Fruit fly (Drosophila melanogaster) whole organism, embryonic: ENCODE data around the gene AMPdeam.

Experiments used
- B-H2 ChIP-seq: fragments of 200-800 bp; sonication (Bioruptor generic); optimal IDR thresholded peaks from 2 replicates; lab custom pipeline; 2018; ENCODE audit warnings: missing biosample characterization, mild to moderate bottlenecking, missing genetic modification characterization
- C15 ChIP-seq: fragments of 200-800 bp; sonication (Bioruptor generic); IDR thresholded peaks from 3 replicates; pipeline ENCODE4 v1.3.6; 2022; ENCODE audit warnings: missing biosample characterization, missing genetic modification characterization
- CG12219 ChIP-seq: fragments of 200-800 bp; sonication (Bioruptor generic); optimal IDR thresholded peaks from 3 replicates; lab custom pipeline; 2018; ENCODE audit warnings: missing biosample characterization, mild to moderate bottlenecking, missing genetic modification characterization
- CG13123 ChIP-seq: fragments of 200-800 bp; sonication (Bioruptor generic); optimal IDR thresholded peaks from 2 replicates; lab custom pipeline; 2016; ENCODE audit warnings: missing biosample characterization, missing genetic modification characterization
- CG17612 ChIP-seq: fragments of 200-800 bp; sonication (Bioruptor generic); IDR thresholded peaks from 2 replicates; pipeline ENCODE4 v1.3.6; 2022; ENCODE audit warnings: missing biosample characterization, missing genetic modification characterization
- CG17912 ChIP-seq: fragments of 200-800 bp; sonication (Bioruptor generic); optimal IDR thresholded peaks from 2 replicates; lab custom pipeline; 2018; ENCODE audit warnings: missing biosample characterization, mild to moderate bottlenecking, missing genetic modification characterization
- CG18011 ChIP-seq: fragments of 200-800 bp; sonication (Bioruptor generic); optimal IDR thresholded peaks from 2 replicates; lab custom pipeline; 2017; ENCODE audit warnings: missing biosample characterization, missing genetic modification characterization, mild to moderate bottlenecking, moderate library complexity, missing genotype
- CG32532 ChIP-seq: fragments of 200-800 bp; sonication (Bioruptor generic); IDR thresholded peaks from 2 replicates; pipeline ENCODE4 v1.3.6; 2022; ENCODE audit warnings: missing biosample characterization, missing genetic modification characterization
- CG32772 ChIP-seq: fragments of 200-800 bp; sonication (Bioruptor generic); IDR thresholded peaks from 2 replicates; pipeline ENCODE4 v1.3.6; 2022; ENCODE audit warnings: missing biosample characterization, missing genetic modification characterization
- CG33213 ChIP-seq: fragments of 200-800 bp; sonication (Bioruptor generic); optimal IDR thresholded peaks from 3 replicates; lab custom pipeline; 2016; ENCODE audit warnings: missing biosample characterization, missing genetic modification characterization
- CG43689 ChIP-seq: fragments of 200-800 bp; sonication (Bioruptor generic); IDR thresholded peaks from 2 replicates; pipeline ENCODE4 v1.3.6; 2022; ENCODE audit warnings: missing biosample characterization, missing genetic modification characterization
- CG5180 ChIP-seq: fragments of 200-800 bp; sonication (Bioruptor generic); optimal IDR thresholded peaks from 3 replicates; lab custom pipeline; 2017; ENCODE audit warnings: missing biosample characterization, missing genetic modification characterization, mild to moderate bottlenecking, moderate library complexity, missing genetic modification reagents
- CG6254 ChIP-seq: fragments of 200-800 bp; sonication (Bioruptor generic); optimal IDR thresholded peaks from 3 replicates; lab custom pipeline; 2017; ENCODE audit warnings: mild to moderate bottlenecking, missing biosample characterization, missing genetic modification reagents, missing genetic modification characterization
- Dek ChIP-seq: fragments of 200-800 bp; sonication (Bioruptor generic); optimal IDR thresholded peaks from 3 replicates; lab custom pipeline; 2019; ENCODE audit warnings: missing biosample characterization, mild to moderate bottlenecking, missing genetic modification characterization, moderate library complexity
- Dp ChIP-seq: fragments of 200-800 bp; sonication (Bioruptor generic); optimal IDR thresholded peaks from 2 replicates; lab custom pipeline; 2018; ENCODE audit warnings: missing biosample characterization, mild to moderate bottlenecking, missing genetic modification characterization, moderate library complexity
- Drgx ChIP-seq: fragments of 200-800 bp; sonication (Bioruptor generic); IDR thresholded peaks from 2 replicates; pipeline ENCODE4 v1.3.6; 2022; ENCODE audit warnings: missing biosample characterization, missing genetic modification characterization
- Fer2 ChIP-seq: fragments of 200-800 bp; sonication (Bioruptor generic); optimal IDR thresholded peaks from 2 replicates; lab custom pipeline; 2018; ENCODE audit warnings: missing biosample characterization, mild to moderate bottlenecking, missing genetic modification characterization, moderate library complexity
- Fer3 ChIP-seq: fragments of 200-800 bp; sonication (Bioruptor generic); optimal IDR thresholded peaks from 2 replicates; lab custom pipeline; 2018; ENCODE audit warnings: missing biosample characterization, mild to moderate bottlenecking, missing genetic modification characterization, moderate library complexity
- Gsc ChIP-seq: fragments of 200-800 bp; sonication (Bioruptor generic); IDR thresholded peaks from 2 replicates; pipeline ENCODE4 v1.3.6; 2022; ENCODE audit warnings: missing biosample characterization, missing genetic modification characterization
- H2.0 ChIP-seq: fragments of 200-800 bp; sonication (Bioruptor generic); IDR thresholded peaks from 2 replicates; pipeline ENCODE4 v1.3.6; 2022; ENCODE audit warnings: missing biosample characterization, missing genetic modification characterization
- HLH4C ChIP-seq: fragments of 200-800 bp; sonication (Bioruptor generic); IDR thresholded peaks from 3 replicates; pipeline ENCODE4 v1.3.6; 2022; ENCODE audit warnings: missing biosample characterization, missing genetic modification characterization; ENCODE audit not compliant: partially characterized antibody
- HmgZ ChIP-seq: fragments of 200-800 bp; sonication (Bioruptor generic); optimal IDR thresholded peaks from 2 replicates; lab custom pipeline; 2018; ENCODE audit warnings: missing biosample characterization, mild to moderate bottlenecking, missing genetic modification characterization
- Lim3 ChIP-seq: fragments of 200-800 bp; sonication (Bioruptor generic); IDR thresholded peaks from 2 replicates; pipeline ENCODE4 v1.3.6; 2022; ENCODE audit warnings: missing biosample characterization, missing genetic modification characterization
- Poxn ChIP-seq: fragments of 200-800 bp; sonication (Bioruptor generic); IDR thresholded peaks from 2 replicates; pipeline ENCODE4 v1.3.6; 2022; ENCODE audit warnings: missing biosample characterization, missing genetic modification characterization
- Sox102F ChIP-seq: fragments of 200-800 bp; sonication (Bioruptor generic); optimal IDR thresholded peaks from 2 replicates; lab custom pipeline; 2018; ENCODE audit warnings: missing biosample characterization, mild to moderate bottlenecking, missing genetic modification characterization, moderate library complexity
- Tbp ChIP-seq: fragments of >200 bp; optimal IDR thresholded peaks from 2 replicates; lab custom pipeline; 2018; ENCODE audit warnings: missing biosample characterization, missing genetic modification characterization
- amos ChIP-seq: fragments of 200-800 bp; sonication (Bioruptor generic); IDR thresholded peaks from 2 replicates; pipeline ENCODE4 v1.3.6; 2022; ENCODE audit warnings: missing biosample characterization, missing genetic modification characterization; ENCODE audit not compliant: partially characterized antibody
- ash1 ChIP-seq: fragments of 200-800 bp; sonication (Bioruptor generic); optimal IDR thresholded peaks from 2 replicates; lab custom pipeline; 2018; ENCODE audit warnings: missing biosample characterization, mild to moderate bottlenecking, missing genetic modification characterization
- caup ChIP-seq: fragments of 200-800 bp; sonication (Bioruptor generic); optimal IDR thresholded peaks from 3 replicates; lab custom pipeline; 2017; ENCODE audit warnings: missing biosample characterization, mild to moderate bottlenecking, missing genetic modification characterization, moderate library complexity; ENCODE audit not compliant: severe bottlenecking
- ci ChIP-seq: fragments of 200-800 bp; sonication (Bioruptor generic); IDR thresholded peaks from 3 replicates; pipeline ENCODE4 v1.3.6; 2022; ENCODE audit warnings: missing biosample characterization, missing genetic modification characterization
- croc ChIP-seq: fragments of 200-800 bp; sonication (Bioruptor generic); conservative IDR thresholded peaks from 3 replicates; pipeline ENCODE4 v1.3.6; 2022; ENCODE audit warnings: missing biosample characterization, missing genetic modification characterization
- dm ChIP-seq: fragments of 200-800 bp; sonication (Bioruptor generic); optimal IDR thresholded peaks from 3 replicates; lab custom pipeline; 2016; ENCODE audit warnings: missing biosample characterization, missing genetic modification characterization
- gsb-n ChIP-seq: fragments of 200-800 bp; sonication (Bioruptor generic); optimal IDR thresholded peaks from 3 replicates; lab custom pipeline; 2018; ENCODE audit warnings: missing biosample characterization, mild to moderate bottlenecking, missing genetic modification characterization
- luna ChIP-seq: fragments of 200-800 bp; sonication (Bioruptor generic); optimal IDR thresholded peaks from 2 replicates; lab custom pipeline; 2016; ENCODE audit warnings: missing biosample characterization, missing genetic modification characterization
- mirr ChIP-seq: fragments of 200-800 bp; sonication (Bioruptor generic); optimal IDR thresholded peaks from 3 replicates; lab custom pipeline; 2018; ENCODE audit warnings: missing biosample characterization, mild to moderate bottlenecking, missing genetic modification characterization
- odd ChIP-seq: fragments of 200-800 bp; sonication (Bioruptor generic); optimal IDR thresholded peaks from 2 replicates; lab custom pipeline; 2017; ENCODE audit warnings: missing biosample characterization, mild to moderate bottlenecking, missing genetic modification characterization
- pan ChIP-seq, 4 experiments: fragments of >200 bp in 3 of 4; fragments of 200-800 bp in 1 of 4; sonication (Bioruptor generic) in 1 of 4; optimal IDR thresholded peaks in 3 of 4; IDR thresholded peaks in 1 of 4; 2 replicates each; pipeline versions ENCODE4 v1.3.6 to Lab custom; 2017 to 2022; ENCODE audit warnings: missing biosample characterization in 2 of 4, missing genetic modification characterization in 2 of 4, mixed read lengths in 1 of 4
- pb ChIP-seq: fragments of 200-800 bp; sonication (Bioruptor generic); optimal IDR thresholded peaks from 3 replicates; lab custom pipeline; 2016; ENCODE audit warnings: missing biosample characterization, missing genetic modification characterization
- pho ChIP-seq: fragments of 200-800 bp; sonication (Bioruptor generic); optimal IDR thresholded peaks from 2 replicates; lab custom pipeline; 2016; ENCODE audit warnings: missing biosample characterization, missing genetic modification characterization
- phol ChIP-seq: fragments of 200-800 bp; sonication (Bioruptor generic); optimal IDR thresholded peaks from 3 replicates; lab custom pipeline; 2018; ENCODE audit warnings: missing biosample characterization, mild to moderate bottlenecking, missing genetic modification characterization, moderate library complexity
- prd ChIP-seq, 3 experiments: fragments of >200 bp in 2 of 3; fragments of 200-800 bp in 1 of 3; sonication (Bioruptor generic) in 1 of 3; optimal IDR thresholded peaks in 2 of 3; IDR thresholded peaks in 1 of 3; 2 replicates in 2 of 3; 3 replicates in 1 of 3; pipeline versions ENCODE4 v1.3.6 to Lab custom; 2017 to 2022; ENCODE audit warnings: missing biosample characterization in 1 of 3, missing genetic modification characterization in 1 of 3
- pum ChIP-seq: fragments of 200-800 bp; sonication (Bioruptor generic); optimal IDR thresholded peaks from 2 replicates; lab custom pipeline; 2016; ENCODE audit warnings: missing biosample characterization, missing genetic modification characterization
- ro ChIP-seq: fragments of 200-800 bp; sonication (Bioruptor generic); IDR thresholded peaks from 2 replicates; pipeline ENCODE4 v1.3.6; 2022; ENCODE audit warnings: missing biosample characterization, missing genetic modification characterization
- schlank ChIP-seq: fragments of 200-800 bp; sonication (Bioruptor generic); optimal IDR thresholded peaks from 2 replicates; lab custom pipeline; 2018; ENCODE audit warnings: missing biosample characterization, mild to moderate bottlenecking, missing genetic modification characterization
- shn ChIP-seq: fragments of 200-800 bp; sonication (Bioruptor generic); optimal IDR thresholded peaks from 3 replicates; lab custom pipeline; 2016; ENCODE audit warnings: missing biosample characterization, missing genetic modification characterization
- slbo ChIP-seq: fragments of 200-800 bp; sonication (Bioruptor generic); IDR thresholded peaks from 2 replicates; pipeline ENCODE4 v1.3.6; 2022; ENCODE audit warnings: missing biosample characterization, missing genetic modification characterization
- so ChIP-seq: fragments of 200-800 bp; sonication (Bioruptor generic); IDR thresholded peaks from 3 replicates; pipeline ENCODE4 v1.3.6; 2022; ENCODE audit warnings: missing biosample characterization, missing genetic modification characterization
- ssp ChIP-seq: fragments of 200-800 bp; sonication (Bioruptor generic); IDR thresholded peaks from 2 replicates; pipeline ENCODE4 v1.3.6; 2022; ENCODE audit warnings: missing biosample characterization, missing genetic modification characterization
- vvl ChIP-seq: fragments of 200-800 bp; sonication (Bioruptor generic); IDR thresholded peaks from 2 replicates; pipeline ENCODE4 v1.3.6; 2022; ENCODE audit warnings: missing biosample characterization, missing genetic modification characterization
- wek ChIP-seq: fragments of 200-800 bp; sonication (Bioruptor generic); optimal IDR thresholded peaks from 3 replicates; lab custom pipeline; 2018; ENCODE audit warnings: missing biosample characterization, mild to moderate bottlenecking, missing genetic modification characterization, moderate library complexity

Gene AMPdeam

dm6 chrX:13838892-13839291 lies 6.8 kb downstream of the AMPdeam start (continued):
- TF ChIP-seq H2.0 (GFP tag; lab: Robert Waterston, UW) = peak; percentile 80
- peak; percentile 88 for TF ChIP-seq ci (GFP tag; lab: Robert Waterston, UW)
- TF ChIP-seq Poxn (GFP tag; lab: Robert Waterston, UW) = no peak
- peak; percentile 76 for TF ChIP-seq CG12219 (GFP tag; lab: Kevin White, UChicago)
- TF ChIP-seq CG17912 = no peak
- TF ChIP-seq vvl = peak; percentile 91
- TF ChIP-seq Gsc (GFP tag; lab: Robert Waterston, UW) = no peak
- peak; percentile 40 for TF ChIP-seq caup (GFP tag; lab: Kevin White, UChicago)
- TF ChIP-seq Dp = no peak
- peak; percentile 34 for TF ChIP-seq CG13123
- TF ChIP-seq schlank (tag; lab: Kevin White, UChicago) = peak; percentile 14
- peak; percentile 56 for TF ChIP-seq shn
- TF ChIP-seq ro = no peak; the same call in 1 of the 2 replicates
- peak; percentile 40 for TF ChIP-seq CG33213 (GFP tag; lab: Kevin White, UChicago)
- TF ChIP-seq dm (GFP tag; lab: Kevin White, UChicago) = no peak
- TF ChIP-seq CG6254 (GFP tag; lab: Kevin White, UChicago) = peak; percentile 59
- TF ChIP-seq amos = no peak
- peak; percentile 52 for TF ChIP-seq CG5180 (GFP tag; lab: Kevin White, UChicago)
- TF ChIP-seq wek (GFP tag; lab: Kevin White, UChicago) = no peak
- TF ChIP-seq HmgZ (tag; lab: Kevin White, UChicago) = peak; percentile 30
- peak; percentile 79 for TF ChIP-seq CG32772 (GFP tag; lab: Robert Waterston, UW)
- peak; percentile 46 for TF ChIP-seq CG17612 (GFP tag; lab: Robert Waterston, UW)
- TF ChIP-seq Sox102F = peak; percentile 90
- peak; percentile 65 for TF ChIP-seq ssp
- TF ChIP-seq croc (GFP tag; lab: Robert Waterston, UW) = no peak; the same call in 2 of the 3 replicates
- TF ChIP-seq phol (tag; lab: Kevin White, UChicago) = peak; percentile 81
- TF ChIP-seq so (GFP tag; lab: Robert Waterston, UW) = peak; percentile 73; the same call in 1 of the 3 replicates
- TF ChIP-seq pan (optimal IDR thresholded peaks at IDR 0.05; lab: Kevin White, UChicago) = no peak
- TF ChIP-seq pan (GFP tag; optimal IDR thresholded peaks at IDR 0.05 in 1 of 2, IDR thresholded peaks at IDR 0.05 in 1 of 2) = peak in 1 of 2 experiments; percentile 85
- peak; percentile 42 for TF ChIP-seq CG18011 (GFP tag; lab: Kevin White, UChicago)
- TF ChIP-seq mirr = no peak
- TF ChIP-seq slbo = peak; percentile 73
- 0 out of 3 replicates have a peak, but pooled peaks have one; percentile 35 for TF ChIP-seq C15 (GFP tag; lab: Robert Waterston, UW)
- TF ChIP-seq CG32532 (GFP tag; lab: Robert Waterston, UW) = peak; percentile 65
- TF ChIP-seq Tbp (GFP tag; lab: Kevin White, UChicago) = no peak
- TF ChIP-seq CG43689 (GFP tag; lab: Robert Waterston, UW) = peak; percentile 38; the same call in 1 of the 2 replicates
- TF ChIP-seq ash1 (GFP tag; lab: Kevin White, UChicago) = no peak
- TF ChIP-seq luna (GFP tag; lab: Kevin White, UChicago) = no peak
- TF ChIP-seq Dek (tag; lab: Kevin White, UChicago) = peak; percentile 54
- peak; percentile 8 for TF ChIP-seq pb
- TF ChIP-seq odd (GFP tag; lab: Kevin White, UChicago) = peak; percentile 35
- no peak for TF ChIP-seq Fer2 (tag; lab: Kevin White, UChicago)
- peak; percentile 44 for TF ChIP-seq gsb-n (tag; lab: Kevin White, UChicago)
- TF ChIP-seq B-H2 (GFP tag; lab: Kevin White, UChicago) = no peak
- peak; percentile 65 for TF ChIP-seq pho
- TF ChIP-seq Drgx (GFP tag; lab: Robert Waterston, UW) = peak; percentile 92
- no peak for TF ChIP-seq prd (optimal IDR thresholded peaks at IDR 0.05; lab: Kevin White, UChicago)
- peak; percentile 87 for TF ChIP-seq prd (GFP tag; IDR thresholded peaks at IDR 0.05; lab: Robert Waterston, UW)
- TF ChIP-seq Lim3 (GFP tag; lab: Robert Waterston, UW) = peak; percentile 31; the same call in 1 of the 2 replicates
- peak; percentile 51 for TF ChIP-seq Fer3 (tag; lab: Kevin White, UChicago)
- TF ChIP-seq pum (GFP tag; lab: Kevin White, UChicago) = peak; percentile 50
- TF ChIP-seq HLH4C (GFP tag; lab: Robert Waterston, UW) = no peak
